Worm (Caenorhabditis elegans) whole organism, early embryonic: Measurements from ENCODE around the gene srh-289.

Experiments used
- B0310.2 ChIP-seq: sonication (generic microtip); optimal IDR thresholded peaks from 2 replicates; lab custom pipeline; 2016; ENCODE audit warnings: mild to moderate bottlenecking, missing genetic modification characterization, missing compliant biosample characterization
- F13C5.2 ChIP-seq: sonication (generic microtip); optimal IDR thresholded peaks from 2 replicates; lab custom pipeline; 2017; ENCODE audit warnings: mild to moderate bottlenecking, missing genetic modification characterization, inconsistent platforms, missing compliant biosample characterization
- aly-1 ChIP-seq: sonication (generic microtip); optimal IDR thresholded peaks from 2 replicates; lab custom pipeline; 2016; ENCODE audit warnings: missing genetic modification characterization, missing compliant biosample characterization
- ama-1 ChIP-seq: fragments of 150-350 bp; optimal IDR thresholded peaks from 2 replicates; lab custom pipeline; 2014
- ceh-13 ChIP-seq: fragments of 200-800 bp; sonication (Bioruptor generic); optimal IDR thresholded peaks from 2 replicates; lab custom pipeline; 2018; ENCODE audit warnings: mild to moderate bottlenecking, missing genetic modification characterization, missing compliant biosample characterization
- ceh-36 ChIP-seq: sonication (generic microtip); optimal IDR thresholded peaks from 2 replicates; lab custom pipeline; 2016; ENCODE audit warnings: missing genetic modification characterization, inconsistent platforms, missing compliant biosample characterization
- ets-7 ChIP-seq: sonication (generic microtip); optimal IDR thresholded peaks from 2 replicates; lab custom pipeline; 2016; ENCODE audit warnings: missing genotype, missing genetic modification characterization, missing compliant biosample characterization
- flt-1 ChIP-seq: fragments of 200-800 bp; sonication (Bioruptor generic); IDR thresholded peaks from 2 replicates; pipeline ENCODE4 v1.3.6; 2022; ENCODE audit warnings: missing genetic modification characterization, missing compliant biosample characterization
- hmbx-1 ChIP-seq: sonication (generic microtip); optimal IDR thresholded peaks from 2 replicates; lab custom pipeline; 2016; ENCODE audit warnings: mild to moderate bottlenecking, missing genetic modification characterization, missing compliant biosample characterization
- hmg-4 ChIP-seq: fragments of 200-800 bp; sonication (Bioruptor generic); optimal IDR thresholded peaks from 2 replicates; lab custom pipeline; 2018; ENCODE audit warnings: mild to moderate bottlenecking, missing genetic modification characterization, missing compliant biosample characterization
- hnd-1 ChIP-seq: sonication (generic microtip); optimal IDR thresholded peaks from 2 replicates; lab custom pipeline; 2016; ENCODE audit warnings: missing genetic modification characterization, missing compliant biosample characterization
- pes-1 ChIP-seq: fragments of 200-800 bp; sonication (Bioruptor generic); IDR thresholded peaks from 2 replicates; pipeline ENCODE4 v1.3.6; 2022; ENCODE audit warnings: missing genetic modification reagents, missing genetic modification characterization, missing compliant biosample characterization
- scrt-1 ChIP-seq: fragments of 200-800 bp; sonication (Bioruptor generic); IDR thresholded peaks from 2 replicates; pipeline ENCODE4 v1.3.6; 2022; ENCODE audit warnings: missing genetic modification characterization, missing compliant biosample characterization
- sea-1 ChIP-seq: fragments of 200-800 bp; sonication (Bioruptor generic); conservative IDR thresholded peaks from 2 replicates; pipeline ENCODE4 v1.3.6; 2022; ENCODE audit warnings: missing genetic modification characterization, missing compliant biosample characterization
- tbx-11 ChIP-seq: fragments of 200-800 bp; sonication (Bioruptor generic); IDR thresholded peaks from 2 replicates; pipeline ENCODE4 v1.3.6; 2022; ENCODE audit warnings: missing genetic modification characterization, missing compliant biosample characterization
- tbx-37 ChIP-seq: fragments of 200-800 bp; sonication (Bioruptor generic); conservative IDR thresholded peaks from 2 replicates; pipeline ENCODE4 v1.3.6; 2022; ENCODE audit warnings: missing genetic modification reagents, missing genetic modification characterization, missing compliant biosample characterization
- tra-4 ChIP-seq: sonication (generic microtip); optimal IDR thresholded peaks from 2 replicates; lab custom pipeline; 2017; ENCODE audit warnings: missing genetic modification characterization, missing compliant biosample characterization

srh-289 gene

ce11 chrV:17812127-17812526, 18.2 kb upstream of the srh-289 start:
- TF ChIP-seq flt-1 (GFP tag; lab: Robert Waterston, UW) (no peak), pes-1 (no peak), ceh-13 (GFP tag; lab: Kevin White, UChicago) (no peak), tbx-11 (no peak), sea-1 (GFP tag; lab: Robert Waterston, UW) (no peak), aly-1 (peak; percentile 31), hnd-1 (tag; lab: Kevin White, UChicago) (no peak), hmg-4 (GFP tag; lab: Kevin White, UChicago) (no peak), ceh-36 (no peak)

DNA sequence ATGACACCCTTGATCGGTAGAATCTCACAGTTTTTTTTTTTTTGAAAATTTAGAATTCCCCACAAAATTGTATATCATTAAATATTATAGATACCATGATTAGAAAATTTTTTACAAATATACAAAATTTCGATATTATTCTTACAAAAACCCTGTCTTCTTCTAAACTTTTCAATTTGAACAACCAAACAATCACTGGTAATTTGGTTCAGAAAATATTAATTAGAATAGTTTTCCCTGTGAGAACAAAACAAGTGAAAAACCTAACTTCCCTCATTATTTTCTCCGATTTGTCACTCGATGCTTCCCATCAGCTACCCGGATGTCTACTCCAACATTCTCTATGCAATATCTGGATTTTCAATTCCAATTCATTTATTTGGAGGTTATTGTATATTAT, 16.2 kb upstream of the srh-289 start, which contains the start of gene srh-296:
Gene srh-296 (plus strand): TSS at position 301 of the 400 bp plus-strand sequence.
- TF ChIP-seq tbx-11 (no peak), pes-1 (no peak), F13C5.2 (tag; lab: Kevin White, UChicago) (no peak), flt-1 (GFP tag; lab: Robert Waterston, UW) (no peak), ceh-13 (GFP tag; lab: Kevin White, UChicago) (no peak), hmbx-1 (tag; lab: Kevin White, UChicago) (no peak), ceh-36 (no peak), sea-1 (GFP tag; lab: Robert Waterston, UW) (no peak), tra-4 (tag; lab: Kevin White, UChicago) (no peak), hnd-1 (tag; lab: Kevin White, UChicago) (no peak), hmg-4 (GFP tag; lab: Kevin White, UChicago) (no peak), tbx-37 (no peak), B0310.2 (tag; lab: Kevin White, UChicago) (no peak)

- TF ChIP-seq hmbx-1 (tag; lab: Kevin White, UChicago): no peak
- no peak for TF ChIP-seq tra-4 (tag; lab: Kevin White, UChicago)
- TF ChIP-seq F13C5.2 (tag; lab: Kevin White, UChicago): no peak
- TF ChIP-seq tbx-11: no peak
- no peak for TF ChIP-seq pes-1
- no peak for TF ChIP-seq ceh-36
- TF ChIP-seq sea-1 (GFP tag; lab: Robert Waterston, UW): no peak
- no peak for TF ChIP-seq flt-1 (GFP tag; lab: Robert Waterston, UW)
- no peak for TF ChIP-seq ceh-13 (GFP tag; lab: Kevin White, UChicago)
- no peak for TF ChIP-seq aly-1
- TF ChIP-seq ets-7 (tag; lab: Kevin White, UChicago): no peak
- TF ChIP-seq tbx-37: no peak
- TF ChIP-seq ama-1: no peak
- TF ChIP-seq B0310.2 (tag; lab: Kevin White, UChicago): no peak
- no peak for TF ChIP-seq hnd-1 (tag; lab: Kevin White, UChicago)
- TF ChIP-seq scrt-1 (GFP tag; lab: Robert Waterston, UW): no peak
- no peak for TF ChIP-seq hmg-4 (GFP tag; lab: Kevin White, UChicago)
Measured at ce11 chrV:17805323-17805722, 11.4 kb upstream of the srh-289 start, which contains the start of gene srh-291. Gene srh-291, plus strand, starts transcription at chrV:17805623.

- no peak for TF ChIP-seq scrt-1 (GFP tag; lab: Robert Waterston, UW)
- TF ChIP-seq hmg-4 (GFP tag; lab: Kevin White, UChicago): no peak
- TF ChIP-seq tbx-37: no peak
- no peak for TF ChIP-seq hmbx-1 (tag; lab: Kevin White, UChicago)
- TF ChIP-seq aly-1: no peak
- no peak for TF ChIP-seq sea-1 (GFP tag; lab: Robert Waterston, UW)
- TF ChIP-seq ama-1: no peak
- TF ChIP-seq pes-1: no peak
- TF ChIP-seq ceh-13 (GFP tag; lab: Kevin White, UChicago): no peak
- TF ChIP-seq flt-1 (GFP tag; lab: Robert Waterston, UW): no peak
- TF ChIP-seq F13C5.2 (tag; lab: Kevin White, UChicago): no peak
- no peak for TF ChIP-seq tra-4 (tag; lab: Kevin White, UChicago)
Measured at ce11 chrV:17802519-17802918, 8.6 kb upstream of the srh-289 start, which contains the start of the genes Y94A7B.11 and srh-292. Gene Y94A7B.11, minus strand, starts transcription at chrV:17802619. Gene srh-292, plus strand, starts transcription at chrV:17802769.

- no peak for TF ChIP-seq ama-1
- no peak for TF ChIP-seq hnd-1 (tag; lab: Kevin White, UChicago)
- no peak for TF ChIP-seq ceh-13 (GFP tag; lab: Kevin White, UChicago)
- TF ChIP-seq ceh-36: no peak
- no peak for TF ChIP-seq B0310.2 (tag; lab: Kevin White, UChicago)
- TF ChIP-seq tbx-37: no peak
- TF ChIP-seq hmbx-1 (tag; lab: Kevin White, UChicago): no peak
Measured at ce11 chrV:17800538-17800937, 6.7 kb upstream of the srh-289 start, which contains the start of gene srh-287. Gene srh-287, plus strand, starts transcription at chrV:17800838.

- no peak for TF ChIP-seq sea-1 (GFP tag; lab: Robert Waterston, UW)
- no peak for TF ChIP-seq tra-4 (tag; lab: Kevin White, UChicago)
Measured at ce11 chrV:17798789-17799188, 4.9 kb upstream of the srh-289 start, which contains the start of gene srx-18. Gene srx-18, minus strand, starts transcription at chrV:17798889.

- TF ChIP-seq tbx-11 (no peak), ceh-36 (no peak), hnd-1 (tag; lab: Kevin White, UChicago) (no peak), hmbx-1 (tag; lab: Kevin White, UChicago) (no peak), tra-4 (tag; lab: Kevin White, UChicago) (no peak), tbx-37 (no peak), aly-1 (no peak), F13C5.2 (tag; lab: Kevin White, UChicago) (no peak), scrt-1 (GFP tag; lab: Robert Waterston, UW) (no peak), hmg-4 (GFP tag; lab: Kevin White, UChicago) (no peak), ama-1 (no peak), flt-1 (GFP tag; lab: Robert Waterston, UW) (no peak), sea-1 (GFP tag; lab: Robert Waterston, UW) (no peak), B0310.2 (tag; lab: Kevin White, UChicago) (no peak), pes-1 (no peak), ets-7 (tag; lab: Kevin White, UChicago) (no peak), ceh-13 (GFP tag; lab: Kevin White, UChicago) (no peak)
Measured at ce11 chrV:17795655-17796054, 1.8 kb upstream of the srh-289 start, which contains the start of gene srh-288. Gene srh-288, minus strand, starts transcription at chrV:17795755.
